Worm (Caenorhabditis elegans) whole organism, L2 larva: ENCODE results near the gene R09F10.3.

Experiments used
- C34F6.9 ChIP-seq: fragments of 150-350 bp; optimal IDR thresholded peaks from 2 replicates; lab custom pipeline; 2014; ENCODE audit warnings: missing biosample characterization, missing genetic modification characterization
- R02D3.7 ChIP-seq: fragments of 150-350 bp; optimal IDR thresholded peaks from 2 replicates; lab custom pipeline; 2014; ENCODE audit warnings: missing biosample characterization, missing genetic modification characterization
- Y55F3AM.14 ChIP-seq: fragments of 200-800 bp; sonication (Bioruptor generic); optimal IDR thresholded peaks from 2 replicates; lab custom pipeline; 2018; ENCODE audit warnings: mild to moderate bottlenecking, missing genetic modification characterization, missing compliant biosample characterization
- ZK546.5 ChIP-seq: sonication (generic microtip); optimal IDR thresholded peaks from 2 replicates; lab custom pipeline; 2017; ENCODE audit warnings: missing biosample characterization, missing genetic modification characterization
- aly-2 ChIP-seq: fragments of 150-350 bp; optimal IDR thresholded peaks from 2 replicates; lab custom pipeline; 2014; ENCODE audit warnings: missing biosample characterization, missing genetic modification characterization
- blmp-1 ChIP-seq: sonication (generic microtip); optimal IDR thresholded peaks from 2 replicates; lab custom pipeline; 2017; ENCODE audit warnings: missing genetic modification characterization, mild to moderate bottlenecking, missing compliant biosample characterization, antibody characterized with exemption, moderate library complexity; ENCODE audit not compliant: insufficient read depth
- ceh-82 ChIP-seq: fragments of 150-350 bp; optimal IDR thresholded peaks from 2 replicates; lab custom pipeline; 2014; ENCODE audit warnings: missing biosample characterization, missing genetic modification characterization
- crh-2 ChIP-seq: sonication (generic microtip); optimal IDR thresholded peaks from 2 replicates; lab custom pipeline; 2017; ENCODE audit warnings: missing biosample characterization, missing genetic modification characterization
- dmd-4 ChIP-seq: sonication (generic microtip); optimal IDR thresholded peaks from 2 replicates; lab custom pipeline; 2017; ENCODE audit warnings: missing biosample characterization, missing genetic modification characterization
- egl-27 ChIP-seq: sonication (generic microtip); optimal IDR thresholded peaks from 3 replicates; lab custom pipeline; 2017; ENCODE audit warnings: missing biosample characterization, missing genetic modification reagents, missing genetic modification characterization
- elt-1 ChIP-seq: fragments of 150-350 bp; optimal IDR thresholded peaks from 2 replicates; lab custom pipeline; 2014; ENCODE audit warnings: missing biosample characterization, missing genetic modification characterization
- elt-3 ChIP-seq: sonication (generic microtip); optimal IDR thresholded peaks from 2 replicates; lab custom pipeline; 2017; ENCODE audit warnings: missing biosample characterization, missing genetic modification characterization
- fos-1 ChIP-seq: fragments of 150-350 bp; optimal IDR thresholded peaks from 2 replicates; lab custom pipeline; 2014; ENCODE audit warnings: missing biosample characterization, missing genetic modification characterization
- gmeb-1 ChIP-seq: fragments of 150-350 bp; optimal IDR thresholded peaks from 2 replicates; lab custom pipeline; 2014; ENCODE audit warnings: missing biosample characterization, missing genetic modification characterization
- lin-11 ChIP-seq: fragments of 150-350 bp; sonication (generic microtip); optimal IDR thresholded peaks from 2 replicates; lab custom pipeline; 2014; ENCODE audit warnings: missing biosample characterization, missing genetic modification characterization, inconsistent platforms, mixed read lengths
- lin-13 ChIP-seq: fragments of 150-350 bp; optimal IDR thresholded peaks from 2 replicates; lab custom pipeline; 2014; ENCODE audit warnings: missing biosample characterization, missing genetic modification reagents, missing genetic modification characterization
- lin-39 ChIP-seq: fragments of 150-350 bp; optimal IDR thresholded peaks from 2 replicates; lab custom pipeline; 2014; ENCODE audit warnings: missing biosample characterization, missing genetic modification reagents, missing genetic modification characterization
- mab-5 ChIP-seq: fragments of 150-350 bp; optimal IDR thresholded peaks from 2 replicates; lab custom pipeline; 2014; ENCODE audit warnings: missing biosample characterization, missing genetic modification characterization
- mbf-1 ChIP-seq: sonication (generic microtip); optimal IDR thresholded peaks from 2 replicates; lab custom pipeline; 2017; ENCODE audit warnings: missing biosample characterization, missing genetic modification characterization
- mdl-1 ChIP-seq, 2 experiments: fragments of 150-350 bp in 1 of 2; sonication (generic microtip) in 1 of 2; optimal IDR thresholded peaks; 2 replicates each; lab custom pipeline; 2017; ENCODE audit warnings: missing biosample characterization in 2 of 2, missing genetic modification characterization in 2 of 2
- nhr-10 ChIP-seq: sonication (generic microtip); optimal IDR thresholded peaks from 2 replicates; lab custom pipeline; 2017; ENCODE audit warnings: missing biosample characterization, missing genetic modification characterization
- nhr-11 ChIP-seq: fragments of 150-350 bp; optimal IDR thresholded peaks from 2 replicates; lab custom pipeline; 2014; ENCODE audit warnings: missing biosample characterization, missing genetic modification characterization
- nhr-12 ChIP-seq: fragments of 150-350 bp; optimal IDR thresholded peaks from 2 replicates; lab custom pipeline; 2014; ENCODE audit warnings: missing biosample characterization, missing genetic modification characterization
- nhr-129 ChIP-seq: fragments of 150-350 bp; optimal IDR thresholded peaks from 2 replicates; lab custom pipeline; 2014; ENCODE audit warnings: missing biosample characterization, missing genetic modification characterization
- nhr-21 ChIP-seq: fragments of 150-350 bp; optimal IDR thresholded peaks from 2 replicates; lab custom pipeline; 2014; ENCODE audit warnings: missing biosample characterization, missing genetic modification characterization
- nhr-23 ChIP-seq: fragments of 150-350 bp; optimal IDR thresholded peaks from 2 replicates; lab custom pipeline; 2014; ENCODE audit warnings: missing biosample characterization, missing genetic modification reagents, missing genetic modification characterization
- nhr-25 ChIP-seq: fragments of 150-350 bp; sonication (generic microtip); optimal IDR thresholded peaks from 3 replicates; lab custom pipeline; 2014; ENCODE audit warnings: missing biosample characterization, missing genetic modification characterization
- sem-4 ChIP-seq: fragments of 150-350 bp; optimal IDR thresholded peaks from 2 replicates; lab custom pipeline; 2014; ENCODE audit warnings: missing biosample characterization, missing genetic modification reagents, missing genetic modification characterization
- skn-1 ChIP-seq: sonication (generic microtip); optimal IDR thresholded peaks from 2 replicates; lab custom pipeline; 2017; ENCODE audit warnings: missing biosample characterization, missing genetic modification characterization
- snpc-4 ChIP-seq: fragments of 150-350 bp; optimal IDR thresholded peaks from 2 replicates; lab custom pipeline; 2014; ENCODE audit warnings: missing biosample characterization, missing genetic modification characterization
- unc-39 ChIP-seq: fragments of 150-350 bp; optimal IDR thresholded peaks from 2 replicates; lab custom pipeline; 2014; ENCODE audit warnings: missing biosample characterization, missing genetic modification characterization
- unc-55 ChIP-seq: fragments of 150-350 bp; sonication (generic microtip); optimal IDR thresholded peaks from 3 replicates; lab custom pipeline; 2014; ENCODE audit warnings: missing biosample characterization, missing genetic modification reagents, missing genetic modification characterization
- ztf-11 ChIP-seq: sonication (generic microtip); optimal IDR thresholded peaks from 2 replicates; lab custom pipeline; 2017; ENCODE audit warnings: missing biosample characterization, missing genetic modification characterization

Gene R09F10.3

DNA sequence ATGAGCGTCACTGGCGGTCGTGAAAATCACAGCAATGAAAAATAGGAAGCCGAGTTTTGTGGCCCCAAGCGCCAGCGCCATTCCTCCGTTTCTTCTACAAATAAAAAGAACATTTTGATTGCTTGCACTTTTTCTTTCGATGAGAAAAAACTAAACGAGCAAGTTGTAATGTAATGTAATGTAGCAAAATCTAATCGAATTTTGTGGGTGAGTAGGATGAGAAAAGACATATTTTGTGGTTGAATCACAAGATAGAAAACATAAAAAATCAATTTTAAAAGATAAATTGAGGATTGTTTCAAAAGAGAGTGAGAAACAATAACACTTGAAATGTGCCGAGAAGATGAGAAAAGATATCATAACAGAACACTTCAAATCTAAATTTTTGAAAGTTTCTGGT is 13.2 kb downstream of the R09F10.3 start, which contains the start of gene R09F10.5:
R09F10.5 (minus strand) TSS at position 101 of the 400 bp plus-strand sequence.
- TF ChIP-seq nhr-11 (no peak), sem-4 (peak; percentile 19), snpc-4 (tag; lab: Kevin White, UChicago) (no peak), crh-2 (tag; lab: Kevin White, UChicago) (no peak)

ce11 chrX:8308491-8308890 is 14.1 kb downstream of the R09F10.3 start:
- TF ChIP-seq nhr-23 (tag; lab: Kevin White, UChicago) = no peak
- TF ChIP-seq mdl-1 (tag; optimal IDR thresholded peaks at IDR 0.05; lab: Kevin White, UChicago) = no peak
- peak; percentile 5 for TF ChIP-seq unc-55 (GFP tag; lab: Kevin White, UChicago)
- no peak for TF ChIP-seq elt-1 (tag; lab: Kevin White, UChicago)
- peak; percentile 19 for TF ChIP-seq lin-39 (tag; lab: Kevin White, UChicago)
- TF ChIP-seq skn-1 (tag; lab: Kevin White, UChicago) = no peak

ce11 chrX:8310747-8311146 is 16.3 kb downstream of the R09F10.3 start:
- TF ChIP-seq unc-55 (GFP tag; lab: Kevin White, UChicago) = peak; percentile 11
- TF ChIP-seq ZK546.5 (tag; lab: Kevin White, UChicago) = no peak

DNA sequence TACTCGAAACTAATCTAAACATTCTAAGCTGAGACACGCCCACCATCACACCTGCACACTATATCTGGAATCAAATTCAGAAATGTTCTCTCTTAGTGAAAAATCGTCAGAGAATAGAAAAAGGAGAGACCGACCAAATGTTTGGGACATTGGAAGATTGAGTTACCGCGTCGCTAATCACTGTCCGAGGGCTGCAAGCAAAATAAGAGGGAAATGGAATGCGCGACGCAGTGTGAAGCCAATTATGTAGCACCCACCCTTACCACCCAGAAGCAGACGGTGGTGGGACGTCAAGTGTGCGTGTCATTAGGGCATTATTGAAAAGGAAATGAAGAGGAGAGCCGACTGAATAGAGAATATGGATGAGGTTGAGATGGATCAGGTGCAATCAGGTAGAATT is 17.2 kb downstream of the R09F10.3 start:
- TF ChIP-seq R02D3.7 (tag; lab: Kevin White, UChicago) (no peak), elt-3 (no peak), nhr-12 (tag; lab: Kevin White, UChicago) (no peak), egl-27 (no peak), mdl-1 (tag; optimal IDR thresholded peaks at IDR 0.05; lab: Kevin White, UChicago) (no peak), lin-13 (GFP tag; lab: Kevin White, UChicago) (no peak), mbf-1 (tag; lab: Kevin White, UChicago) (no peak), elt-1 (tag; lab: Kevin White, UChicago) (no peak), blmp-1 (tag; lab: Kevin White, UChicago) (no peak)

DNA sequence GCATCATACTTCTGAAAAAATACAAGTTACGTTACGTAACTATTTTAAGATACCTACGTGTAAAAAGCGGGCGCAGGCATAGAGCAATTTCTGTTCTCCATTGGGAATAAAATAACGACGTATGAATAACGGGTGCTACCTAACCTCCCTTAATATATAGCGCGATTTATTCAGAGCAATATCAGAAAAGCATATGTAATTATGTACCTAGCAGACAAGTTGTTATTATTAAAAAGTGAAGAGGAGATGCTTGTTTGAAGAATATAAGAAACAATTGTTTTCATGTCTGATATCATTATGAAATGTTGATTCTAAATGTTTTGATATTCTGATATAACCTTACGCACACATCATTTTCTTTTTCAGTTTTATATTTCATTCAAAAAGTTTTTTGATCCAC is 24.5 kb downstream of the R09F10.3 start, which contains the start of gene srh-11:
srh-11 (minus strand) TSS at position 101 of the 400 bp plus-strand sequence.
- no peak for TF ChIP-seq nhr-10
- TF ChIP-seq blmp-1 (tag; lab: Kevin White, UChicago) = no peak
- TF ChIP-seq nhr-129 (tag; lab: Kevin White, UChicago) = no peak
- no peak for TF ChIP-seq aly-2
- no peak for TF ChIP-seq ztf-11
- no peak for TF ChIP-seq Y55F3AM.14 (GFP tag; lab: Kevin White, UChicago)
- TF ChIP-seq lin-13 (GFP tag; lab: Kevin White, UChicago) = no peak
- TF ChIP-seq dmd-4 = no peak
- no peak for TF ChIP-seq fos-1 (tag; lab: Kevin White, UChicago)

ce11 chrX:8320889-8321288 is 26.5 kb downstream of the R09F10.3 start, which contains the start of gene pqn-57:
Gene pqn-57, minus strand, starts transcription at chrX:8320989.
- TF ChIP-seq gmeb-1 (tag; lab: Kevin White, UChicago) (no peak), unc-55 (GFP tag; lab: Kevin White, UChicago) (no peak), nhr-21 (tag; lab: Kevin White, UChicago) (no peak), unc-39 (tag; lab: Kevin White, UChicago) (no peak), lin-11 (tag; lab: Kevin White, UChicago) (no peak), elt-3 (no peak), nhr-129 (tag; lab: Kevin White, UChicago) (no peak), crh-2 (tag; lab: Kevin White, UChicago) (no peak), ceh-82 (tag; lab: Kevin White, UChicago) (no peak), mdl-1 (tag; optimal IDR thresholded peaks at IDR 0.05; lab: Kevin White, UChicago) (no peak), egl-27 (no peak), C34F6.9 (tag; lab: Kevin White, UChicago) (no peak), nhr-25 (no peak), mab-5 (tag; lab: Kevin White, UChicago) (no peak)
